Fruit fly (Drosophila melanogaster) whole organism, embryonic: ENCODE data around the gene CG7484.

Experiments
- Aef1 ChIP-seq: fragments of 200-800 bp; sonication (Bioruptor generic); IDR thresholded peaks from 3 replicates; pipeline ENCODE4 v1.3.6; 2022; ENCODE audit warnings: missing biosample characterization, missing genetic modification characterization
- CG12104 ChIP-seq: fragments of 200-800 bp; sonication (Bioruptor generic); optimal IDR thresholded peaks from 3 replicates; lab custom pipeline; 2016; ENCODE audit warnings: missing biosample characterization, missing genetic modification characterization
- CG12236 ChIP-seq: fragments of 200-800 bp; sonication (Bioruptor generic); optimal IDR thresholded peaks from 2 replicates; lab custom pipeline; 2016; ENCODE audit warnings: missing biosample characterization, missing genetic modification characterization
- CG12391 ChIP-seq: fragments of 200-800 bp; sonication (Bioruptor generic); optimal IDR thresholded peaks from 3 replicates; lab custom pipeline; 2018; ENCODE audit warnings: missing biosample characterization, mild to moderate bottlenecking, missing genetic modification characterization, moderate library complexity
- CG13296 ChIP-seq: fragments of 200-800 bp; sonication (Bioruptor generic); optimal IDR thresholded peaks from 3 replicates; lab custom pipeline; 2018; ENCODE audit warnings: missing biosample characterization, mild to moderate bottlenecking, missing genetic modification characterization
- CG1603 ChIP-seq: fragments of 200-800 bp; sonication (Bioruptor generic); optimal IDR thresholded peaks from 2 replicates; lab custom pipeline; 2019; ENCODE audit warnings: missing biosample characterization, mild to moderate bottlenecking, missing genetic modification characterization, moderate library complexity
- CG16815 ChIP-seq: fragments of 200-800 bp; sonication (Bioruptor generic); optimal IDR thresholded peaks from 3 replicates; lab custom pipeline; 2017; ENCODE audit warnings: missing biosample characterization, mild to moderate bottlenecking, missing genetic modification characterization
- CG31224 ChIP-seq: fragments of 200-800 bp; sonication (Bioruptor generic); IDR thresholded peaks from 2 replicates; pipeline ENCODE4 v1.3.6; 2022; ENCODE audit warnings: missing biosample characterization, missing genetic modification characterization
- CG4282 ChIP-seq: fragments of 200-800 bp; sonication (Bioruptor generic); optimal IDR thresholded peaks from 2 replicates; lab custom pipeline; 2016; ENCODE audit warnings: missing biosample characterization, missing genetic modification characterization
- CG5953 ChIP-seq: fragments of 200-800 bp; sonication (Bioruptor generic); IDR thresholded peaks from 2 replicates; pipeline ENCODE4 v1.3.6; 2022; ENCODE audit warnings: missing biosample characterization, missing genetic modification characterization
- CG6254 ChIP-seq: fragments of 200-800 bp; sonication (Bioruptor generic); optimal IDR thresholded peaks from 3 replicates; lab custom pipeline; 2017; ENCODE audit warnings: mild to moderate bottlenecking, missing biosample characterization, missing genetic modification reagents, missing genetic modification characterization
- CG8089 ChIP-seq: fragments of 200-800 bp; sonication (Bioruptor generic); optimal IDR thresholded peaks from 3 replicates; lab custom pipeline; 2016; ENCODE audit warnings: missing biosample characterization, missing genetic modification characterization
- CG8290 ChIP-seq, 3 experiments: fragments of 200-800 bp; sonication (Bioruptor generic); optimal IDR thresholded peaks; 2 replicates each; lab custom pipeline; 2016 to 2019; ENCODE audit warnings: missing biosample characterization in 3 of 3, missing genetic modification characterization in 3 of 3, mild to moderate bottlenecking in 2 of 3, moderate library complexity in 1 of 3
- CG9609 ChIP-seq: fragments of 200-800 bp; sonication (Bioruptor generic); optimal IDR thresholded peaks from 3 replicates; lab custom pipeline; 2016; ENCODE audit warnings: missing biosample characterization, missing genetic modification characterization
- CG9727 ChIP-seq: fragments of 200-800 bp; sonication (Bioruptor generic); optimal IDR thresholded peaks from 3 replicates; lab custom pipeline; 2017; ENCODE audit warnings: missing biosample characterization, mild to moderate bottlenecking, missing genetic modification characterization
- CG9797 ChIP-seq: fragments of 200-800 bp; sonication (Bioruptor generic); optimal IDR thresholded peaks from 3 replicates; lab custom pipeline; 2018; ENCODE audit warnings: missing biosample characterization, mild to moderate bottlenecking, missing genetic modification characterization
- CHES-1-like ChIP-seq: fragments of 200-800 bp; sonication (Bioruptor generic); optimal IDR thresholded peaks from 2 replicates; lab custom pipeline; 2016; ENCODE audit warnings: missing biosample characterization, missing genetic modification characterization
- CkIIα-i1 ChIP-seq: fragments of 200-800 bp; sonication (Bioruptor generic); IDR thresholded peaks from 2 replicates; pipeline ENCODE4 v1.3.6; 2022; ENCODE audit warnings: missing biosample characterization, missing genetic modification characterization
- CrebB ChIP-seq: fragments of 200-800 bp; sonication (Bioruptor generic); optimal IDR thresholded peaks from 3 replicates; lab custom pipeline; 2018; ENCODE audit warnings: missing biosample characterization, mild to moderate bottlenecking, missing genetic modification characterization
- Deaf1 ChIP-seq: fragments of 200-800 bp; optimal IDR thresholded peaks from 3 replicates; lab custom pipeline; 2019; ENCODE audit warnings: missing biosample characterization, mild to moderate bottlenecking, missing genetic modification characterization, moderate library complexity
- Doc2 ChIP-seq: fragments of 200-800 bp; sonication (Bioruptor generic); IDR thresholded peaks from 2 replicates; pipeline ENCODE4 v1.3.6; 2022; ENCODE audit warnings: missing biosample characterization, missing genetic modification characterization
- Dref ChIP-seq: fragments of 200-800 bp; sonication (Bioruptor generic); IDR thresholded peaks from 2 replicates; pipeline ENCODE4 v1.3.6; 2022; ENCODE audit warnings: missing biosample characterization, missing genetic modification characterization
- ERR ChIP-seq: fragments of 200-800 bp; sonication (Bioruptor generic); optimal IDR thresholded peaks from 2 replicates; lab custom pipeline; 2016; ENCODE audit warnings: missing biosample characterization, missing genetic modification characterization
- Gsc ChIP-seq: fragments of 200-800 bp; sonication (Bioruptor generic); IDR thresholded peaks from 2 replicates; pipeline ENCODE4 v1.3.6; 2022; ENCODE audit warnings: missing biosample characterization, missing genetic modification characterization
- Hand ChIP-seq: fragments of 200-800 bp; sonication (Bioruptor generic); optimal IDR thresholded peaks from 2 replicates; lab custom pipeline; 2017; ENCODE audit warnings: mild to moderate bottlenecking, missing biosample characterization, missing genetic modification reagents, missing genetic modification characterization
- Hr3 ChIP-seq: fragments of 200-800 bp; sonication (Bioruptor generic); optimal IDR thresholded peaks from 3 replicates; lab custom pipeline; 2016; ENCODE audit warnings: missing biosample characterization, missing genetic modification characterization
- Hr51 ChIP-seq, 2 experiments: fragments of 200-800 bp; sonication (Bioruptor generic); optimal IDR thresholded peaks; 2 replicates in 1 of 2; 3 replicates in 1 of 2; lab custom pipeline; 2016 to 2018; ENCODE audit warnings: missing biosample characterization in 2 of 2, missing genetic modification characterization in 2 of 2, mild to moderate bottlenecking in 1 of 2, moderate library complexity in 1 of 2
- Hr78 ChIP-seq, 2 experiments: fragments of 200-800 bp in 1 of 2; fragments of >200 bp in 1 of 2; sonication (Bioruptor generic) in 1 of 2; optimal IDR thresholded peaks; 2 replicates each; lab custom pipeline; 2017 to 2019; ENCODE audit warnings: missing biosample characterization in 2 of 2, missing genetic modification characterization in 2 of 2, mild to moderate bottlenecking in 1 of 2, moderate library complexity in 1 of 2
- NK7.1 ChIP-seq: fragments of 200-800 bp; sonication (Bioruptor generic); optimal IDR thresholded peaks from 3 replicates; lab custom pipeline; 2016; ENCODE audit warnings: missing biosample characterization, missing genetic modification characterization
- PHDP ChIP-seq: fragments of 200-800 bp; sonication (Bioruptor generic); optimal IDR thresholded peaks from 3 replicates; lab custom pipeline; 2018; ENCODE audit warnings: missing biosample characterization, mild to moderate bottlenecking, missing genetic modification characterization, moderate library complexity
- Ptx1 ChIP-seq: fragments of 200-800 bp; sonication (Bioruptor generic); IDR thresholded peaks from 2 replicates; pipeline ENCODE4 v1.3.6; 2022; ENCODE audit warnings: missing biosample characterization, missing genetic modification characterization
- Stat92E ChIP-seq, 3 experiments: fragments of >200 bp in 2 of 3; fragments of 200-800 bp in 1 of 3; sonication (Bioruptor generic) in 1 of 3; optimal IDR thresholded peaks; 2 replicates each; lab custom pipeline; 2017 to 2019; ENCODE audit warnings: missing biosample characterization in 3 of 3, missing genetic modification characterization in 3 of 3, mild to moderate bottlenecking in 1 of 3, moderate library complexity in 1 of 3
- Xbp1 ChIP-seq: fragments of 200-800 bp; sonication (Bioruptor generic); optimal IDR thresholded peaks from 3 replicates; lab custom pipeline; 2016; ENCODE audit warnings: missing biosample characterization, mild to moderate bottlenecking, missing genetic modification characterization
- az2 ChIP-seq: fragments of 200-800 bp; sonication (Bioruptor generic); optimal IDR thresholded peaks from 3 replicates; lab custom pipeline; 2016; ENCODE audit warnings: missing biosample characterization, missing genetic modification characterization
- bigmax ChIP-seq: fragments of 200-800 bp; sonication (Bioruptor generic); optimal IDR thresholded peaks from 2 replicates; lab custom pipeline; 2018; ENCODE audit warnings: missing biosample characterization, mild to moderate bottlenecking, missing genetic modification characterization
- bsh ChIP-seq, 2 experiments: fragments of 200-800 bp; sonication (Bioruptor generic); optimal IDR thresholded peaks; 2 replicates each; lab custom pipeline; 2017 to 2018; ENCODE audit warnings: mild to moderate bottlenecking in 2 of 2, missing biosample characterization in 2 of 2, missing genetic modification characterization in 2 of 2, moderate library complexity in 1 of 2
- btn ChIP-seq: fragments of 200-800 bp; sonication (Bioruptor generic); optimal IDR thresholded peaks from 2 replicates; lab custom pipeline; 2016; ENCODE audit warnings: missing biosample characterization, missing genetic modification characterization
- cas ChIP-seq: fragments of 200-800 bp; sonication (Bioruptor generic); IDR thresholded peaks from 2 replicates; pipeline ENCODE4 v1.3.6; 2022; ENCODE audit warnings: missing biosample characterization, missing genetic modification characterization
- chif ChIP-seq, 2 experiments: fragments of 200-800 bp; sonication (Bioruptor generic); optimal IDR thresholded peaks; 3 replicates each; lab custom pipeline; 2016; ENCODE audit warnings: missing biosample characterization in 2 of 2, missing genetic modification characterization in 2 of 2
- dimm ChIP-seq: fragments of 200-800 bp; sonication (Bioruptor generic); IDR thresholded peaks from 2 replicates; pipeline ENCODE4 v1.3.6; 2022; ENCODE audit warnings: missing biosample characterization, missing genetic modification characterization
- dmrt11E ChIP-seq: fragments of 200-800 bp; sonication (Bioruptor generic); optimal IDR thresholded peaks from 3 replicates; lab custom pipeline; 2018; ENCODE audit warnings: missing biosample characterization, mild to moderate bottlenecking, missing genetic modification characterization, moderate library complexity
- hkb ChIP-seq, 2 experiments: fragments of 200-800 bp in 1 of 2; fragments of >200 bp in 1 of 2; sonication (Bioruptor generic) in 1 of 2; IDR thresholded peaks in 1 of 2; optimal IDR thresholded peaks in 1 of 2; 2 replicates each; pipeline versions ENCODE4 v1.3.6 to Lab custom; 2017 to 2022; ENCODE audit warnings: missing biosample characterization in 1 of 2, missing genetic modification characterization in 1 of 2
- ken ChIP-seq: fragments of 200-800 bp; sonication (Bioruptor generic); IDR thresholded peaks from 3 replicates; pipeline ENCODE4 v1.3.6; 2022; ENCODE audit warnings: missing biosample characterization, missing genetic modification characterization
- nerfin-2 ChIP-seq: fragments of 200-800 bp; sonication (Bioruptor generic); IDR thresholded peaks from 2 replicates; pipeline ENCODE4 v1.3.6; 2022; ENCODE audit warnings: missing biosample characterization, missing genetic modification characterization; ENCODE audit not compliant: partially characterized antibody
- scrt ChIP-seq: fragments of 200-800 bp; sonication (Bioruptor generic); optimal IDR thresholded peaks from 2 replicates; lab custom pipeline; 2018; ENCODE audit warnings: missing biosample characterization, mild to moderate bottlenecking, missing genetic modification characterization, moderate library complexity
- slp2 ChIP-seq: fragments of 200-800 bp; sonication (Bioruptor generic); optimal IDR thresholded peaks from 2 replicates; lab custom pipeline; 2016; ENCODE audit warnings: missing biosample characterization, missing genetic modification characterization
- stwl ChIP-seq: fragments of 200-800 bp; sonication (Bioruptor generic); optimal IDR thresholded peaks from 3 replicates; lab custom pipeline; 2018; ENCODE audit warnings: missing biosample characterization, mild to moderate bottlenecking, missing genetic modification characterization, moderate library complexity
- tna ChIP-seq: fragments of 200-800 bp; sonication (Bioruptor generic); IDR thresholded peaks from 2 replicates; pipeline ENCODE4 v1.3.6; 2022; ENCODE audit warnings: missing biosample characterization, missing genetic modification characterization; ENCODE audit not compliant: partially characterized antibody
- trh ChIP-seq: fragments of 200-800 bp; sonication (Bioruptor generic); optimal IDR thresholded peaks from 2 replicates; lab custom pipeline; 2016; ENCODE audit warnings: missing biosample characterization, missing genetic modification characterization
- vvl ChIP-seq: fragments of 200-800 bp; sonication (Bioruptor generic); IDR thresholded peaks from 2 replicates; pipeline ENCODE4 v1.3.6; 2022; ENCODE audit warnings: missing biosample characterization, missing genetic modification characterization

The CG7484 gene

DNA sequence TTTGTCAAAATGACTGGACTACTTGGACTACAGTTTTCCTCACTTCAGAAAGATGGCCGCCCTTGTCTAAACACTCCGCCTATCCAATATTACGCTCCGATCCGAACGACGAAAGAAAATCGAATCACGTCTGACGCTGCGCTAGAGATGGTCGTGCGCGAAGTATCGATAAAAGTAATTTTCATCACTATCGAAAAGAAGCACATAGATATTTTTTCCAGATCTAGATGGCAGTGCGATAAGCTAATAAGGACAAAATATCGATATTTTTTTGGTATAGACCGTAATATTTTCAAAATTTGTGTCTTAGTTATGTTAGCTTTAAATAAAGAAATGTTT, 9.5 kb upstream of the CG7484 start, which contains the start of gene Pep (continued):
- TF ChIP-seq CG6254 (GFP tag; lab: Kevin White, UChicago) (no peak), dmrt11E (tag; lab: Kevin White, UChicago) (peak; percentile 14), Dref (peak; percentile 97), Aef1 (no peak), chif (GFP tag; optimal IDR thresholded peaks at IDR 0.05; lab: Kevin White, UChicago) (no peak), Hr51 (GFP tag; optimal IDR thresholded peaks at IDR 0.05; lab: Kevin White, UChicago) (peak in 1 of 2 experiments; percentile 31), Stat92E (GFP tag; optimal IDR thresholded peaks at IDR 0.05; lab: Kevin White, UChicago) (peak in 1 of 3 experiments; percentile 69), bsh (GFP tag; optimal IDR thresholded peaks at IDR 0.05; lab: Kevin White, UChicago) (peak in 1 of 2 experiments; percentile 16), scrt (GFP tag; lab: Kevin White, UChicago) (peak; percentile 24), dimm (GFP tag; lab: Robert Waterston, UW) (no peak), trh (GFP tag; lab: Kevin White, UChicago) (no peak), CG13296 (no peak), Hr3 (GFP tag; lab: Kevin White, UChicago) (peak; percentile 13), ken (GFP tag; lab: Robert Waterston, UW) (no peak; the same call in 1 of the 3 replicates), btn (no peak), Xbp1 (GFP tag; lab: Kevin White, UChicago) (peak; percentile 40), Hand (GFP tag; lab: Kevin White, UChicago) (peak; percentile 12), slp2 (GFP tag; lab: Kevin White, UChicago) (no peak), Doc2 (GFP tag; lab: Robert Waterston, UW) (no peak), CG9797 (GFP tag; lab: Kevin White, UChicago) (peak; percentile 39), CG16815 (GFP tag; lab: Kevin White, UChicago) (no peak), CG31224 (no peak), CG8290 (GFP tag; optimal IDR thresholded peaks at IDR 0.05; lab: Kevin White, UChicago) (peak; percentile 43), CG8290 (tag; optimal IDR thresholded peaks at IDR 0.05; lab: Kevin White, UChicago) (peak in 1 of 2 experiments; percentile 74), cas (GFP tag; lab: Robert Waterston, UW) (no peak), PHDP (tag; lab: Kevin White, UChicago) (peak; percentile 33), CkIIα-i1 (GFP tag; lab: Robert Waterston, UW) (no peak), Hr78 (GFP tag; optimal IDR thresholded peaks at IDR 0.05; lab: Kevin White, UChicago) (no peak), stwl (tag; lab: Kevin White, UChicago) (peak; percentile 93), Gsc (GFP tag; lab: Robert Waterston, UW) (no peak), tna (GFP tag; lab: Robert Waterston, UW) (peak; percentile 97), CG12236 (GFP tag; lab: Kevin White, UChicago) (peak; percentile 12), vvl (GFP tag; lab: Robert Waterston, UW) (peak; percentile 72), CG9727 (GFP tag; lab: Kevin White, UChicago) (peak; percentile 29), ERR (GFP tag; lab: Kevin White, UChicago) (no peak), CrebB (tag; lab: Kevin White, UChicago) (peak; percentile 38), CG9609 (GFP tag; lab: Kevin White, UChicago) (peak; percentile 28), CG8089 (GFP tag; lab: Kevin White, UChicago) (peak; percentile 29), az2 (GFP tag; lab: Kevin White, UChicago) (no peak), bigmax (GFP tag; lab: Kevin White, UChicago) (no peak), nerfin-2 (GFP tag; lab: Robert Waterston, UW) (peak; percentile 98), CHES-1-like (GFP tag; lab: Kevin White, UChicago) (peak; percentile 56), NK7.1 (peak; percentile 23), CG1603 (tag; lab: Kevin White, UChicago) (peak; percentile 86), Deaf1 (peak; percentile 70), CG5953 (GFP tag; lab: Robert Waterston, UW) (no peak), Ptx1 (GFP tag; lab: Robert Waterston, UW) (no peak), hkb (optimal IDR thresholded peaks at IDR 0.05; lab: Kevin White, UChicago) (no peak), hkb (GFP tag; IDR thresholded peaks at IDR 0.05; lab: Robert Waterston, UW) (peak; percentile 46; the same call in 1 of the 2 replicates), CG4282 (GFP tag; lab: Kevin White, UChicago) (peak; percentile 34), CG12391 (tag; lab: Kevin White, UChicago) (peak; percentile 52), CG12104 (GFP tag; lab: Kevin White, UChicago) (no peak)
